Worm (Caenorhabditis elegans): Measurements from ENCODE around the gene tsp-18.

ce11 chrII:5880677-5881076 lies 23.7 kb upstream of the tsp-18 start:
- no peak for TF ChIP-seq cog-1 (tag; optimal IDR thresholded peaks at IDR 0.05)
- TF ChIP-seq ztf-29 (GFP tag; IDR thresholded peaks at IDR 0.05), result no peak
- no peak for TF ChIP-seq klf-2 (GFP tag; conservative IDR thresholded peaks at IDR 0.05)
- no peak for TF ChIP-seq ref-1 (GFP tag; conservative IDR thresholded peaks at IDR 0.05)
- TF ChIP-seq flt-1 (GFP tag; IDR thresholded peaks at IDR 0.05), result no peak
- no peak for TF ChIP-seq ztf-23 (GFP tag; IDR thresholded peaks at IDR 0.05)
- TF ChIP-seq T22C8.4 (GFP tag; IDR thresholded peaks at IDR 0.05), result no peak
